Fruit fly (Drosophila melanogaster): ENCODE data around the gene CG8028.
A peak's percentile ranks its signal among the peaks of the same experiment; 100 is the strongest.

Gene CG8028

dm6 chrX:19280249-19280648 lies at the start of gene CG8028:
Gene CG8028, minus strand, starts transcription at chrX:19280349.
- no peak for TF ChIP-seq CG8478 (optimal IDR thresholded peaks at IDR 0.05)
- TF ChIP-seq Dll (optimal IDR thresholded peaks at IDR 0.05), result no peak

- TF ChIP-seq Dll (optimal IDR thresholded peaks at IDR 0.05) (no peak), usp (GFP tag; optimal IDR thresholded peaks at IDR 0.05) (no peak), EcR (GFP tag; optimal IDR thresholded peaks at IDR 0.05) (no peak), psq (optimal IDR thresholded peaks at IDR 0.05) (no peak), pan (optimal IDR thresholded peaks at IDR 0.05) (no peak), CG8478 (optimal IDR thresholded peaks at IDR 0.05) (no peak)
Measured at dm6 chrX:19326730-19327129, 46.6 kb upstream of the CG8028 start.

- TF ChIP-seq psq (optimal IDR thresholded peaks at IDR 0.05) (no peak), usp (GFP tag; optimal IDR thresholded peaks at IDR 0.05) (no peak), EcR (GFP tag; optimal IDR thresholded peaks at IDR 0.05) (no peak), CG8478 (optimal IDR thresholded peaks at IDR 0.05) (no peak), Dll (optimal IDR thresholded peaks at IDR 0.05) (no peak), pan (optimal IDR thresholded peaks at IDR 0.05) (no peak)
Measured at dm6 chrX:19325729-19326473, 45.8 kb upstream of the CG8028 start.

dm6 chrX:19324576-19325353 lies 44.6 kb upstream of the CG8028 start:
- TF ChIP-seq pan (optimal IDR thresholded peaks at IDR 0.05), result no peak
- TF ChIP-seq CG8478 (optimal IDR thresholded peaks at IDR 0.05), result no peak
- no peak for TF ChIP-seq EcR (GFP tag; optimal IDR thresholded peaks at IDR 0.05)
- no peak for TF ChIP-seq psq (optimal IDR thresholded peaks at IDR 0.05)
- TF ChIP-seq usp (GFP tag; optimal IDR thresholded peaks at IDR 0.05), result no peak
- no peak for TF ChIP-seq Dll (optimal IDR thresholded peaks at IDR 0.05)

- TF ChIP-seq Dll (optimal IDR thresholded peaks at IDR 0.05), result no peak
- no peak for TF ChIP-seq pan (optimal IDR thresholded peaks at IDR 0.05)
- TF ChIP-seq psq (optimal IDR thresholded peaks at IDR 0.05), result no peak
- no peak for TF ChIP-seq CG8478 (optimal IDR thresholded peaks at IDR 0.05)
- no peak for TF ChIP-seq usp (GFP tag; optimal IDR thresholded peaks at IDR 0.05)
- TF ChIP-seq EcR (GFP tag; optimal IDR thresholded peaks at IDR 0.05), result no peak
Measured at dm6 chrX:19323835-19324133, 43.6 kb upstream of the CG8028 start.

dm6 chrX:19322945-19323834 lies 43.0 kb upstream of the CG8028 start:
- no peak for TF ChIP-seq pan (optimal IDR thresholded peaks at IDR 0.05)
- no peak for TF ChIP-seq Dll (optimal IDR thresholded peaks at IDR 0.05)
- no peak for TF ChIP-seq CG8478 (optimal IDR thresholded peaks at IDR 0.05)
- TF ChIP-seq psq (optimal IDR thresholded peaks at IDR 0.05), result no peak
- TF ChIP-seq EcR (GFP tag; optimal IDR thresholded peaks at IDR 0.05), result no peak
- TF ChIP-seq usp (GFP tag; optimal IDR thresholded peaks at IDR 0.05), result no peak

dm6 chrX:19321820-19322708 lies 41.9 kb upstream of the CG8028 start, which contains the start of gene out:
Gene out, minus strand, starts transcription at chrX:19322106.
- TF ChIP-seq Dll (optimal IDR thresholded peaks at IDR 0.05) (peak; percentile 54), CG8478 (optimal IDR thresholded peaks at IDR 0.05) (no peak)

dm6 chrX:19318924-19319323 lies 38.8 kb upstream of the CG8028 start:
- no peak for TF ChIP-seq CG8478 (optimal IDR thresholded peaks at IDR 0.05)
- no peak for TF ChIP-seq usp (GFP tag; optimal IDR thresholded peaks at IDR 0.05)
- no peak for TF ChIP-seq psq (optimal IDR thresholded peaks at IDR 0.05)
- TF ChIP-seq Dll (optimal IDR thresholded peaks at IDR 0.05), result no peak
- no peak for TF ChIP-seq pan (optimal IDR thresholded peaks at IDR 0.05)
- no peak for TF ChIP-seq EcR (GFP tag; optimal IDR thresholded peaks at IDR 0.05)

dm6 chrX:19317058-19317767 lies 37.1 kb upstream of the CG8028 start:
- TF ChIP-seq pan (optimal IDR thresholded peaks at IDR 0.05) (no peak), CG8478 (optimal IDR thresholded peaks at IDR 0.05) (no peak), EcR (GFP tag; optimal IDR thresholded peaks at IDR 0.05) (no peak), psq (optimal IDR thresholded peaks at IDR 0.05) (no peak), usp (GFP tag; optimal IDR thresholded peaks at IDR 0.05) (no peak), Dll (optimal IDR thresholded peaks at IDR 0.05) (no peak)

- TF ChIP-seq usp (GFP tag; optimal IDR thresholded peaks at IDR 0.05), result no peak
- TF ChIP-seq EcR (GFP tag; optimal IDR thresholded peaks at IDR 0.05), result no peak
- TF ChIP-seq psq (optimal IDR thresholded peaks at IDR 0.05), result no peak
- TF ChIP-seq Dll (optimal IDR thresholded peaks at IDR 0.05), result no peak
- TF ChIP-seq pan (optimal IDR thresholded peaks at IDR 0.05), result no peak
- no peak for TF ChIP-seq CG8478 (optimal IDR thresholded peaks at IDR 0.05)
Measured at dm6 chrX:19316583-19316982, 36.4 kb upstream of the CG8028 start.

Data from whole organism.